Worm (Caenorhabditis elegans) whole organism, L2 larva: ENCODE data around the gene F32G8.3.

Experiments used
- R02D3.7 ChIP-seq: fragments of 150-350 bp; optimal IDR thresholded peaks from 2 replicates; lab custom pipeline; 2014; ENCODE audit warnings: missing biosample characterization, missing genetic modification characterization
- ama-1 ChIP-seq: fragments of 150-350 bp; optimal IDR thresholded peaks from 2 replicates; lab custom pipeline; 2018; ENCODE audit warnings: inconsistent platforms
- dmd-4 ChIP-seq: sonication (generic microtip); optimal IDR thresholded peaks from 2 replicates; lab custom pipeline; 2017; ENCODE audit warnings: missing biosample characterization, missing genetic modification characterization
- egl-27 ChIP-seq: sonication (generic microtip); optimal IDR thresholded peaks from 3 replicates; lab custom pipeline; 2017; ENCODE audit warnings: missing biosample characterization, missing genetic modification reagents, missing genetic modification characterization
- elt-1 ChIP-seq: fragments of 150-350 bp; optimal IDR thresholded peaks from 2 replicates; lab custom pipeline; 2014; ENCODE audit warnings: missing biosample characterization, missing genetic modification characterization
- lin-11 ChIP-seq: fragments of 150-350 bp; sonication (generic microtip); optimal IDR thresholded peaks from 2 replicates; lab custom pipeline; 2014; ENCODE audit warnings: missing biosample characterization, missing genetic modification characterization, inconsistent platforms, mixed read lengths
- nhr-12 ChIP-seq: fragments of 150-350 bp; optimal IDR thresholded peaks from 2 replicates; lab custom pipeline; 2014; ENCODE audit warnings: missing biosample characterization, missing genetic modification characterization
- nhr-23 ChIP-seq: fragments of 150-350 bp; optimal IDR thresholded peaks from 2 replicates; lab custom pipeline; 2014; ENCODE audit warnings: missing biosample characterization, missing genetic modification reagents, missing genetic modification characterization
- nhr-237 ChIP-seq: fragments of 150-350 bp; optimal IDR thresholded peaks from 2 replicates; lab custom pipeline; 2014; ENCODE audit warnings: missing biosample characterization, missing genetic modification characterization
- peb-1 ChIP-seq: fragments of 150-350 bp; optimal IDR thresholded peaks from 2 replicates; lab custom pipeline; 2014; ENCODE audit warnings: missing biosample characterization, missing genetic modification characterization
- ztf-11 ChIP-seq: sonication (generic microtip); optimal IDR thresholded peaks from 2 replicates; lab custom pipeline; 2017; ENCODE audit warnings: missing biosample characterization, missing genetic modification characterization

DNA sequence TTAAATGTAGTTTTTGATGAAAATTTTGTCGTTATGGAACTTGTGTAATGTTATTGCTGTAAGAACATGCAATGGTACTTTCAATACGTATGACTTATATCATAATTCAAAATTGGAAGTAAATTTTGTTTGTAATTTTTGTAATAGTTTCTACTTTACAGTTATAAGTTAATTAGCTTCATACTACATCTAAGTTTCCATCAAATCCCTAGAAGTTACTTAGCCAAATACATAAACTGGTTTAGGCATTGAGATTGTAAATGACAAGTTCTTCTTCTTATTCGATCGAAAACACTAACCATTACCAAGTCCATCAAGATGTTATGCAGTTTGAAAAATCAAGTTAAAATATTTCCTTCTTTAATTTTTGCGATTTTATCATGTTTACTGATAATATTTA lies 5.4 kb downstream of the F32G8.3 start, which contains the start of gene F32G8.2:
- TF ChIP-seq ztf-11 (tag; lab: Kevin White, UChicago) (no peak), lin-11 (no peak), egl-27 (no peak), nhr-237 (tag; lab: Kevin White, UChicago) (no peak), nhr-12 (tag; lab: Kevin White, UChicago) (no peak), nhr-23 (tag; lab: Kevin White, UChicago) (no peak), ama-1 (lab: Kevin White, UChicago) (no peak), elt-1 (no peak), R02D3.7 (tag; lab: Kevin White, UChicago) (no peak), dmd-4 (tag; lab: Kevin White, UChicago) (no peak), peb-1 (no peak)
